Fruit fly (Drosophila melanogaster) whole organism, prepupa: ENCODE results near the gene CG43750.

Experiments used
- Blimp-1 ChIP-seq: fragments of 200-800 bp; sonication (Bioruptor generic); optimal IDR thresholded peaks from 3 replicates; lab custom pipeline; 2017; ENCODE audit warnings: missing biosample characterization, missing genetic modification characterization, mild to moderate bottlenecking, moderate library complexity, missing genetic modification reagents
- CG10631 ChIP-seq: fragments of 200-800 bp; sonication (Bioruptor generic); optimal IDR thresholded peaks from 2 replicates; lab custom pipeline; 2016; ENCODE audit warnings: missing biosample characterization, missing genetic modification characterization
- CG10669 ChIP-seq: fragments of 200-800 bp; sonication (Bioruptor generic); optimal IDR thresholded peaks from 3 replicates; lab custom pipeline; 2018; ENCODE audit warnings: missing biosample characterization, mild to moderate bottlenecking, missing genetic modification characterization, moderate library complexity
- CG11294 ChIP-seq: fragments of 200-800 bp; sonication (Bioruptor generic); IDR thresholded peaks from 2 replicates; pipeline ENCODE4 v1.3.6; 2022; ENCODE audit warnings: missing biosample characterization, missing genetic modification characterization
- CG11902 ChIP-seq: fragments of 200-800 bp; sonication (Bioruptor generic); optimal IDR thresholded peaks from 3 replicates; lab custom pipeline; 2016; ENCODE audit warnings: missing biosample characterization, missing genetic modification characterization
- CG15336 ChIP-seq: fragments of 200-800 bp; sonication (Bioruptor generic); IDR thresholded peaks from 2 replicates; pipeline ENCODE4 v1.3.6; 2022; ENCODE audit warnings: missing biosample characterization, missing genetic modification characterization
- CG1621 ChIP-seq: fragments of 200-800 bp; sonication (Bioruptor generic); optimal IDR thresholded peaks from 3 replicates; lab custom pipeline; 2018; ENCODE audit warnings: missing biosample characterization, mild to moderate bottlenecking, missing genetic modification characterization
- CG16779 ChIP-seq: fragments of 200-800 bp; sonication (Bioruptor generic); optimal IDR thresholded peaks from 3 replicates; lab custom pipeline; 2017; ENCODE audit warnings: missing biosample characterization, mild to moderate bottlenecking, missing genetic modification characterization
- CG3032 ChIP-seq: fragments of 200-800 bp; optimal IDR thresholded peaks from 2 replicates; lab custom pipeline; 2019; ENCODE audit warnings: missing biosample characterization, mild to moderate bottlenecking, missing genetic modification characterization, moderate library complexity
- CG31627 ChIP-seq: fragments of 200-800 bp; sonication (Bioruptor generic); optimal IDR thresholded peaks from 3 replicates; lab custom pipeline; 2016; ENCODE audit warnings: missing biosample characterization, missing genetic modification characterization
- CG32006 ChIP-seq: fragments of 200-800 bp; sonication (Bioruptor generic); optimal IDR thresholded peaks from 3 replicates; lab custom pipeline; 2017; ENCODE audit warnings: missing biosample characterization, mild to moderate bottlenecking, missing genetic modification characterization
- CG3919 ChIP-seq: fragments of 200-800 bp; sonication (Bioruptor generic); optimal IDR thresholded peaks from 3 replicates; lab custom pipeline; 2016; ENCODE audit warnings: missing biosample characterization, missing genetic modification characterization
- CG4318 ChIP-seq: fragments of 200-800 bp; sonication (Bioruptor generic); optimal IDR thresholded peaks from 3 replicates; lab custom pipeline; 2017; ENCODE audit warnings: missing biosample characterization, mild to moderate bottlenecking, missing genetic modification characterization
- CG6163 ChIP-seq: fragments of 200-800 bp; sonication (Bioruptor generic); IDR thresholded peaks from 3 replicates; pipeline ENCODE4 v1.3.6; 2022; ENCODE audit warnings: missing biosample characterization, missing genetic modification characterization
- CG6276 ChIP-seq: fragments of 200-800 bp; sonication (Bioruptor generic); optimal IDR thresholded peaks from 2 replicates; lab custom pipeline; 2017; ENCODE audit warnings: missing biosample characterization, mild to moderate bottlenecking, missing genetic modification characterization
- CG6792 ChIP-seq: fragments of 200-800 bp; sonication (Bioruptor generic); optimal IDR thresholded peaks from 3 replicates; lab custom pipeline; 2016; ENCODE audit warnings: missing biosample characterization, missing genetic modification characterization
- CG6808 ChIP-seq: fragments of 200-800 bp; sonication (Bioruptor generic); optimal IDR thresholded peaks from 3 replicates; lab custom pipeline; 2017; ENCODE audit warnings: missing biosample characterization, missing genetic modification characterization, mild to moderate bottlenecking, moderate library complexity, missing genetic modification reagents
- CG6854 ChIP-seq: fragments of 200-800 bp; sonication (Bioruptor generic); optimal IDR thresholded peaks from 2 replicates; lab custom pipeline; 2017; ENCODE audit warnings: missing biosample characterization, mild to moderate bottlenecking, missing genetic modification characterization
- CG7368 ChIP-seq: fragments of 200-800 bp; sonication (Bioruptor generic); optimal IDR thresholded peaks from 3 replicates; lab custom pipeline; 2016; ENCODE audit warnings: missing biosample characterization, missing genetic modification characterization
- CG8119 ChIP-seq: fragments of 200-800 bp; sonication (Bioruptor generic); IDR thresholded peaks from 3 replicates; pipeline ENCODE4 v1.3.6; 2022; ENCODE audit warnings: missing biosample characterization, missing genetic modification characterization
- CG8319 ChIP-seq: fragments of 200-800 bp; sonication (Bioruptor generic); optimal IDR thresholded peaks from 3 replicates; lab custom pipeline; 2016; ENCODE audit warnings: missing biosample characterization, missing genetic modification characterization
- CG8632 ChIP-seq: fragments of 200-800 bp; sonication (Bioruptor generic); optimal IDR thresholded peaks from 3 replicates; lab custom pipeline; 2016; ENCODE audit warnings: missing biosample characterization, missing genetic modification characterization
- CG9139 ChIP-seq: fragments of 200-800 bp; sonication (Bioruptor generic); optimal IDR thresholded peaks from 3 replicates; lab custom pipeline; 2017; ENCODE audit warnings: missing biosample characterization, mild to moderate bottlenecking, missing genetic modification characterization
- Eip75B ChIP-seq: fragments of 200-800 bp; sonication (Bioruptor generic); optimal IDR thresholded peaks from 3 replicates; lab custom pipeline; 2016; ENCODE audit warnings: missing biosample characterization, missing genetic modification characterization
- Eip78C ChIP-seq: fragments of 200-800 bp; sonication (Bioruptor generic); peaks from one replicate; lab custom pipeline; 2016; ENCODE audit warnings: missing biosample characterization, missing genetic modification characterization
- Eip93F ChIP-seq: fragments of 200-800 bp; sonication (Bioruptor generic); optimal IDR thresholded peaks from 2 replicates; lab custom pipeline; 2016; ENCODE audit warnings: missing biosample characterization, mild to moderate bottlenecking, missing genetic modification characterization
- Gug ChIP-seq: fragments of 200-800 bp; sonication (Bioruptor generic); IDR thresholded peaks from 2 replicates; pipeline ENCODE4 v1.3.6; 2022; ENCODE audit warnings: missing biosample characterization, missing genetic modification characterization
- Hr39 ChIP-seq: fragments of 200-800 bp; sonication (Bioruptor generic); optimal IDR thresholded peaks from 2 replicates; lab custom pipeline; 2016; ENCODE audit warnings: missing biosample characterization, missing genetic modification characterization
- Lpt ChIP-seq: fragments of 200-800 bp; sonication (Bioruptor generic); optimal IDR thresholded peaks from 3 replicates; lab custom pipeline; 2016; ENCODE audit warnings: missing biosample characterization, missing genetic modification characterization
- Met ChIP-seq: fragments of 200-800 bp; sonication (Bioruptor generic); optimal IDR thresholded peaks from 3 replicates; lab custom pipeline; 2016; ENCODE audit warnings: missing biosample characterization, missing genetic modification characterization
- OdsH ChIP-seq: fragments of 200-800 bp; sonication (Bioruptor generic); optimal IDR thresholded peaks from 3 replicates; lab custom pipeline; 2016; ENCODE audit warnings: missing biosample characterization, missing genetic modification characterization
- Smox ChIP-seq: fragments of 200-800 bp; sonication (Bioruptor generic); optimal IDR thresholded peaks from 3 replicates; lab custom pipeline; 2016; ENCODE audit warnings: missing biosample characterization, missing genetic modification characterization
- Sox14 ChIP-seq: fragments of 200-800 bp; sonication (Bioruptor generic); optimal IDR thresholded peaks from 3 replicates; lab custom pipeline; 2016; ENCODE audit warnings: missing biosample characterization, missing genetic modification characterization
- Sox15 ChIP-seq: fragments of 200-800 bp; sonication (Bioruptor generic); optimal IDR thresholded peaks from 3 replicates; lab custom pipeline; 2016; ENCODE audit warnings: missing biosample characterization, missing genetic modification characterization
- achi ChIP-seq: fragments of 200-800 bp; sonication (Bioruptor generic); optimal IDR thresholded peaks from 3 replicates; lab custom pipeline; 2016; ENCODE audit warnings: missing biosample characterization, missing genetic modification characterization
- acj6 ChIP-seq: fragments of 200-800 bp; sonication (Bioruptor generic); optimal IDR thresholded peaks from 3 replicates; lab custom pipeline; 2016; ENCODE audit warnings: missing biosample characterization, missing genetic modification characterization
- cyc ChIP-seq: fragments of 200-800 bp; sonication (Bioruptor generic); optimal IDR thresholded peaks from 3 replicates; lab custom pipeline; 2016; ENCODE audit warnings: missing biosample characterization, missing genetic modification characterization
- dac ChIP-seq: fragments of 200-800 bp; sonication (Bioruptor generic); optimal IDR thresholded peaks from 2 replicates; lab custom pipeline; 2017; ENCODE audit warnings: missing biosample characterization, mild to moderate bottlenecking, missing genetic modification characterization
- dsx ChIP-seq: fragments of 200-800 bp; optimal IDR thresholded peaks from 3 replicates; lab custom pipeline; 2019; ENCODE audit warnings: missing biosample characterization, mild to moderate bottlenecking, missing genetic modification characterization, moderate library complexity; ENCODE audit not compliant: poor library complexity, severe bottlenecking
- eg ChIP-seq: fragments of 200-800 bp; sonication (Bioruptor generic); IDR thresholded peaks from 3 replicates; pipeline ENCODE4 v1.3.6; 2022; ENCODE audit warnings: missing biosample characterization, missing genetic modification characterization
- esn ChIP-seq: fragments of 200-800 bp; sonication (Bioruptor generic); optimal IDR thresholded peaks from 2 replicates; lab custom pipeline; 2016; ENCODE audit warnings: missing biosample characterization, mild to moderate bottlenecking, missing genetic modification characterization, moderate library complexity
- fd59A ChIP-seq: fragments of 200-800 bp; sonication (Bioruptor generic); optimal IDR thresholded peaks from 2 replicates; lab custom pipeline; 2017; ENCODE audit warnings: missing biosample characterization, mild to moderate bottlenecking, missing genetic modification characterization, missing genetic modification reagents
- fd85E ChIP-seq: fragments of 200-800 bp; sonication (Bioruptor generic); optimal IDR thresholded peaks from 3 replicates; lab custom pipeline; 2016; ENCODE audit warnings: missing biosample characterization, missing genetic modification characterization
- fkh ChIP-seq: fragments of 200-800 bp; sonication (Bioruptor generic); optimal IDR thresholded peaks from 3 replicates; lab custom pipeline; 2017; ENCODE audit warnings: missing biosample characterization, mild to moderate bottlenecking, missing genetic modification characterization, moderate library complexity
- lz ChIP-seq: fragments of 200-800 bp; sonication (Bioruptor generic); optimal IDR thresholded peaks from 3 replicates; lab custom pipeline; 2016; ENCODE audit warnings: missing biosample characterization, missing genetic modification characterization
- net ChIP-seq: fragments of 200-800 bp; sonication (Bioruptor generic); optimal IDR thresholded peaks from 3 replicates; lab custom pipeline; 2016; ENCODE audit warnings: missing biosample characterization, missing genetic modification characterization
- pdm3 ChIP-seq: fragments of 200-800 bp; sonication (Bioruptor generic); optimal IDR thresholded peaks from 3 replicates; lab custom pipeline; 2016; ENCODE audit warnings: missing biosample characterization, missing genetic modification characterization
- salr ChIP-seq, 2 experiments: fragments of 200-800 bp; sonication (Bioruptor generic); optimal IDR thresholded peaks; 3 replicates each; lab custom pipeline; 2016 to 2018; ENCODE audit warnings: missing biosample characterization in 2 of 2, missing genetic modification characterization in 2 of 2, mild to moderate bottlenecking in 1 of 2
- spab ChIP-seq: fragments of 200-800 bp; sonication (Bioruptor generic); optimal IDR thresholded peaks from 2 replicates; lab custom pipeline; 2017; ENCODE audit warnings: missing biosample characterization, mild to moderate bottlenecking, missing genetic modification characterization, missing genetic modification reagents
- svp ChIP-seq: fragments of 200-800 bp; sonication (Bioruptor generic); peaks from one replicate; lab custom pipeline; 2016; ENCODE audit warnings: missing biosample characterization, missing genetic modification characterization
- topi ChIP-seq: fragments of 200-800 bp; sonication (Bioruptor generic); optimal IDR thresholded peaks from 3 replicates; lab custom pipeline; 2016; ENCODE audit warnings: missing biosample characterization, missing genetic modification characterization
- vri ChIP-seq: fragments of 200-800 bp; sonication (Bioruptor generic); optimal IDR thresholded peaks from 3 replicates; lab custom pipeline; 2016; ENCODE audit warnings: missing biosample characterization, mild to moderate bottlenecking, missing genetic modification characterization

Gene CG43750

DNA sequence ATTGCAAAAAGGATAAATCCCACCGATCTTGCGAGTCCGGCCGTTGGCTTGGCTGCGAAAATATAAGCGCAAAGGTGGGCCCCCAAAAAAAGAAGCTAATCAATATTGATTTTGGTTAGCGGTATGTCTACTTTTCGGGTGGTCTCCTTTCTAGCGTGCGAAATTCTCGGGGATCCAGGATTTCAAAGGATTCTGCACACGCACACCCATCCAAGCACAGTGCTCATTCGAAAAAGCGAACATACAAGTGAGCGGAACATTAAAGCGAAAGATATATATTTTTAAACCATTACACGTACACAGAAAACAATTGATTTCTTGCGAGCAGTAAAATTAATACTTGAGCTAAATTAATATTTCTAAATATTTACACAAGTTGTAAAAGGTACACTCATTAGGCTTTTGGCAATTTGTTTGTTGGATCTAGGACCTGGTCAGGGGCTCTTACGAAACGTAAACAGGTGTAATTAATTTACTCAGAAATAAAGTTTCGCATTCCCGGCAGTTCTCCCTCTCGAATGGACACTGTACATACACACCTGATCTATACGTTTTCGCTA, 24.8 kb downstream of the CG43750 start:
- TF ChIP-seq CG4318 (GFP tag; lab: Kevin White, UChicago) (no peak), esn (GFP tag; lab: Kevin White, UChicago) (peak; percentile 20), fd59A (GFP tag; lab: Kevin White, UChicago) (no peak), CG8632 (peak; percentile 54), CG32006 (GFP tag; lab: Kevin White, UChicago) (peak; percentile 42), Eip93F (GFP tag; lab: Kevin White, UChicago) (no peak), Smox (GFP tag; lab: Kevin White, UChicago) (peak; percentile 22), Gug (no peak), Eip78C (peak; percentile 86), CG6163 (GFP tag; lab: Robert Waterston, UW) (no peak), CG6808 (GFP tag; lab: Kevin White, UChicago) (peak; percentile 16), Eip75B (GFP tag; lab: Kevin White, UChicago) (no peak), net (GFP tag; lab: Kevin White, UChicago) (no peak), cyc (GFP tag; lab: Kevin White, UChicago) (peak; percentile 14), Blimp-1 (GFP tag; lab: Kevin White, UChicago) (no peak), salr (GFP tag; optimal IDR thresholded peaks at IDR 0.05; lab: Kevin White, UChicago) (peak in 1 of 2 experiments; percentile 35), Sox14 (GFP tag; lab: Kevin White, UChicago) (no peak), lz (peak; percentile 41), fd85E (GFP tag; lab: Kevin White, UChicago) (no peak), CG3919 (no peak), pdm3 (peak; percentile 39), CG11294 (GFP tag; lab: Robert Waterston, UW) (no peak), dac (no peak), spab (GFP tag; lab: Kevin White, UChicago) (peak; percentile 39), eg (GFP tag; lab: Robert Waterston, UW) (peak; percentile 35; the same call in 1 of the 3 replicates), CG11902 (GFP tag; lab: Kevin White, UChicago) (no peak), OdsH (peak; percentile 40), CG10631 (peak; percentile 2), CG8119 (GFP tag; lab: Robert Waterston, UW) (peak; percentile 30; the same call in 1 of the 3 replicates), CG9139 (GFP tag; lab: Kevin White, UChicago) (no peak), Hr39 (peak; percentile 20), CG8319 (no peak), svp (peak; percentile 65), Lpt (GFP tag; lab: Kevin White, UChicago) (no peak), fkh (GFP tag; lab: Kevin White, UChicago) (no peak), CG6792 (GFP tag; lab: Kevin White, UChicago) (peak; percentile 25), dsx (GFP tag; lab: Kevin White, UChicago) (no peak), CG6276 (GFP tag; lab: Kevin White, UChicago) (no peak), CG3032 (tag; lab: Kevin White, UChicago) (peak; percentile 6), topi (peak; percentile 31), CG16779 (tag; lab: Kevin White, UChicago) (no peak), CG1621 (no peak), Met (GFP tag; lab: Kevin White, UChicago) (peak; percentile 50), acj6 (GFP tag; lab: Kevin White, UChicago) (peak; percentile 45), CG15336 (GFP tag; lab: Robert Waterston, UW) (peak; percentile 34), CG6854 (GFP tag; lab: Kevin White, UChicago) (no peak), CG31627 (GFP tag; lab: Kevin White, UChicago) (peak; percentile 34), vri (GFP tag; lab: Kevin White, UChicago) (no peak), CG7368 (GFP tag; lab: Kevin White, UChicago) (no peak), Sox15 (GFP tag; lab: Kevin White, UChicago) (no peak), achi (GFP tag; lab: Kevin White, UChicago) (peak; percentile 47), CG10669 (peak; percentile 42)
